Worm (Caenorhabditis elegans) whole organism, young adult: ENCODE results near the gene Y39A3B.7.

Experiments used
- B0019.2 ChIP-seq: fragments of 200-800 bp; sonication (Bioruptor generic); conservative IDR thresholded peaks from 2 replicates; pipeline ENCODE4 v1.3.6; 2022; ENCODE audit warnings: missing genetic modification reagents, missing genetic modification characterization, missing compliant biosample characterization
- C06A6.2 ChIP-seq: fragments of 200-800 bp; sonication (Bioruptor generic); conservative IDR thresholded peaks from 2 replicates; pipeline ENCODE4 v1.3.6; 2022; ENCODE audit warnings: missing genetic modification characterization, missing compliant biosample characterization
- F22D6.2 ChIP-seq: sonication (generic microtip); optimal IDR thresholded peaks from 2 replicates; lab custom pipeline; 2016; ENCODE audit warnings: mild to moderate bottlenecking, missing genetic modification characterization, missing compliant biosample characterization
- F33H1.4 ChIP-seq: fragments of 200-800 bp; sonication (Bioruptor generic); IDR thresholded peaks from 2 replicates; pipeline ENCODE4 v1.3.6; 2022; ENCODE audit warnings: missing genetic modification reagents, missing genetic modification characterization, missing compliant biosample characterization
- F37B4.10 ChIP-seq: fragments of 200-800 bp; sonication (Bioruptor generic); IDR thresholded peaks from 2 replicates; pipeline ENCODE4 v1.3.6; 2022; ENCODE audit warnings: missing genetic modification characterization, missing compliant biosample characterization
- F57A8.1 ChIP-seq: fragments of 200-800 bp; sonication (Bioruptor generic); optimal IDR thresholded peaks from 2 replicates; lab custom pipeline; 2018; ENCODE audit warnings: mild to moderate bottlenecking, missing genetic modification characterization, moderate library complexity, missing compliant biosample characterization
- K12H6.12 ChIP-seq: fragments of 200-800 bp; sonication (Bioruptor generic); optimal IDR thresholded peaks from 2 replicates; lab custom pipeline; 2018; ENCODE audit warnings: mild to moderate bottlenecking, missing genetic modification characterization, missing compliant biosample characterization
- T07F8.4 ChIP-seq: sonication (generic microtip); optimal IDR thresholded peaks from 2 replicates; lab custom pipeline; 2016; ENCODE audit warnings: mild to moderate bottlenecking, missing genetic modification characterization, moderate library complexity, missing compliant biosample characterization
- T26A5.8 ChIP-seq: sonication (generic microtip); optimal IDR thresholded peaks from 2 replicates; lab custom pipeline; 2016; ENCODE audit warnings: missing genetic modification characterization, missing compliant biosample characterization
- Y53F4B.3 ChIP-seq: fragments of 200-800 bp; sonication (Bioruptor generic); IDR thresholded peaks from 2 replicates; pipeline ENCODE4 v1.3.6; 2022; ENCODE audit warnings: missing genetic modification reagents, missing genetic modification characterization, missing compliant biosample characterization
- Y53G8AR.9 ChIP-seq: fragments of 200-800 bp; sonication (Bioruptor generic); conservative IDR thresholded peaks from 2 replicates; pipeline ENCODE4 v1.3.6; 2022; ENCODE audit warnings: missing genetic modification reagents, missing genetic modification characterization, missing compliant biosample characterization
- Y79H2A.3 ChIP-seq: fragments of 200-800 bp; sonication (Bioruptor generic); conservative IDR thresholded peaks from 2 replicates; pipeline ENCODE4 v1.3.6; 2022; ENCODE audit warnings: missing genetic modification reagents, missing genetic modification characterization, missing compliant biosample characterization
- attf-5 ChIP-seq: fragments of 200-800 bp; sonication (Bioruptor generic); optimal IDR thresholded peaks from 2 replicates; lab custom pipeline; 2018; ENCODE audit warnings: mild to moderate bottlenecking, missing genetic modification characterization, missing compliant biosample characterization
- ceh-91 ChIP-seq: fragments of 200-800 bp; sonication (Bioruptor generic); IDR thresholded peaks from 2 replicates; pipeline ENCODE4 v1.3.6; 2022; ENCODE audit warnings: missing genetic modification reagents, missing genetic modification characterization, missing compliant biosample characterization
- chd-7 ChIP-seq: sonication (generic microtip); optimal IDR thresholded peaks from 2 replicates; lab custom pipeline; 2016; ENCODE audit warnings: mild to moderate bottlenecking, missing genetic modification characterization, moderate library complexity, missing compliant biosample characterization
- dox-1 ChIP-seq: fragments of 200-800 bp; sonication (Bioruptor generic); IDR thresholded peaks from 2 replicates; pipeline ENCODE4 v1.3.6; 2022; ENCODE audit warnings: missing genetic modification reagents, missing genetic modification characterization, missing compliant biosample characterization
- efl-1 ChIP-seq: fragments of 150-350 bp; optimal IDR thresholded peaks from 2 replicates; lab custom pipeline; 2014; ENCODE audit warnings: missing biosample characterization, missing genetic modification reagents, missing genetic modification characterization
- ets-4 ChIP-seq: fragments of 200-800 bp; sonication (Bioruptor generic); optimal IDR thresholded peaks from 2 replicates; lab custom pipeline; 2018; ENCODE audit warnings: mild to moderate bottlenecking, missing genetic modification characterization, missing compliant biosample characterization
- hlh-26 ChIP-seq: fragments of 200-800 bp; sonication (Bioruptor generic); conservative IDR thresholded peaks from 2 replicates; pipeline ENCODE4 v1.3.6; 2022; ENCODE audit warnings: missing genetic modification reagents, missing genetic modification characterization, missing compliant biosample characterization
- hsf-1 ChIP-seq: fragments of 200-800 bp; sonication (Bioruptor generic); IDR thresholded peaks from 2 replicates; pipeline ENCODE4 v1.3.6; 2022; ENCODE audit warnings: missing genetic modification reagents, missing genetic modification characterization, missing compliant biosample characterization
- lag-1 ChIP-seq: fragments of 200-800 bp; sonication (Bioruptor generic); IDR thresholded peaks from 2 replicates; pipeline ENCODE4 v1.3.6; 2022; ENCODE audit warnings: missing genetic modification reagents, missing genetic modification characterization, missing compliant biosample characterization
- let-526 ChIP-seq: fragments of 200-800 bp; sonication (Bioruptor generic); IDR thresholded peaks from 2 replicates; pipeline ENCODE4 v1.3.6; 2022; ENCODE audit warnings: missing genetic modification reagents, missing genetic modification characterization, missing compliant biosample characterization
- lin-54 ChIP-seq: fragments of 200-800 bp; sonication (Bioruptor generic); optimal IDR thresholded peaks from 2 replicates; lab custom pipeline; 2018; ENCODE audit warnings: mild to moderate bottlenecking, missing genetic modification characterization, missing compliant biosample characterization
- lsl-1 ChIP-seq: fragments of 200-800 bp; sonication (Bioruptor generic); optimal IDR thresholded peaks from 2 replicates; lab custom pipeline; 2018; ENCODE audit warnings: mild to moderate bottlenecking, missing genetic modification characterization, moderate library complexity, missing compliant biosample characterization
- lsy-27 ChIP-seq: sonication (generic microtip); optimal IDR thresholded peaks from 2 replicates; lab custom pipeline; 2017; ENCODE audit warnings: missing genetic modification characterization, mild to moderate bottlenecking, missing compliant biosample characterization, antibody characterized with exemption, missing genotype, borderline replicate concordance; ENCODE audit not compliant: insufficient read depth
- madf-3 ChIP-seq: fragments of 200-800 bp; sonication (Bioruptor generic); IDR thresholded peaks from 2 replicates; pipeline ENCODE4 v1.3.6; 2022; ENCODE audit warnings: missing genetic modification reagents, missing genetic modification characterization, missing compliant biosample characterization
- madf-6 ChIP-seq: fragments of 200-800 bp; sonication (Bioruptor generic); IDR thresholded peaks from 2 replicates; pipeline ENCODE4 v1.3.6; 2022; ENCODE audit warnings: missing genetic modification reagents, missing genetic modification characterization, missing compliant biosample characterization
- madf-8 ChIP-seq: fragments of 200-800 bp; sonication (Bioruptor generic); conservative IDR thresholded peaks from 2 replicates; pipeline ENCODE4 v1.3.6; 2022; ENCODE audit warnings: missing genetic modification reagents, missing genetic modification characterization, missing compliant biosample characterization
- mcd-1 ChIP-seq: fragments of 200-800 bp; sonication (Bioruptor generic); IDR thresholded peaks from 2 replicates; pipeline ENCODE4 v1.3.6; 2022; ENCODE audit warnings: missing genetic modification reagents, missing genetic modification characterization, missing compliant biosample characterization
- mes-4 ChIP-seq: sonication (generic microtip); optimal IDR thresholded peaks from 2 replicates; lab custom pipeline; 2016; ENCODE audit warnings: missing genotype, missing genetic modification characterization, missing compliant biosample characterization
- nfya-1 ChIP-seq: sonication (generic microtip); optimal IDR thresholded peaks from 2 replicates; lab custom pipeline; 2017; ENCODE audit warnings: antibody characterized with exemption, missing compliant biosample characterization, missing genetic modification characterization, borderline replicate concordance; ENCODE audit not compliant: insufficient read depth
- nhr-120 ChIP-seq: fragments of 200-800 bp; sonication (Bioruptor generic); IDR thresholded peaks from 2 replicates; pipeline ENCODE4 v1.3.6; 2022; ENCODE audit warnings: missing genetic modification characterization, missing compliant biosample characterization
- nhr-80 ChIP-seq: sonication (generic microtip); optimal IDR thresholded peaks from 2 replicates; lab custom pipeline; 2016; ENCODE audit warnings: missing genetic modification characterization, missing compliant biosample characterization
- pha-4 ChIP-seq: fragments of 150-350 bp; sonication (generic microtip); optimal IDR thresholded peaks from 2 replicates; lab custom pipeline; 2014; ENCODE audit warnings: missing biosample characterization, missing genetic modification reagents, missing genetic modification characterization
- snpc-1.1 ChIP-seq: sonication (generic microtip); optimal IDR thresholded peaks from 2 replicates; lab custom pipeline; 2017; ENCODE audit warnings: missing genetic modification characterization, mild to moderate bottlenecking, missing compliant biosample characterization, antibody characterized with exemption, moderate library complexity, missing genotype, missing genetic modification reagents; ENCODE audit not compliant: insufficient read depth
- snpc-4 ChIP-seq, 5 experiments: fragments of 150-350 bp in 1 of 5; sonication (generic microtip) in 4 of 5; optimal IDR thresholded peaks; 2 replicates each; lab custom pipeline; 2014 to 2018; ENCODE audit warnings: missing genetic modification characterization in 5 of 5, missing biosample characterization in 3 of 5, antibody characterized with exemption in 2 of 5, mild to moderate bottlenecking in 2 of 5, missing compliant biosample characterization in 2 of 5, missing genotype in 2 of 5, moderate library complexity in 2 of 5, missing genetic modification reagents in 1 of 5
- tbp1 ChIP-seq: fragments of 200-800 bp; sonication (Bioruptor generic); optimal IDR thresholded peaks from 2 replicates; lab custom pipeline; 2018; ENCODE audit warnings: mild to moderate bottlenecking, missing genetic modification characterization, missing compliant biosample characterization
- tbx-9 ChIP-seq: sonication (generic microtip); optimal IDR thresholded peaks from 2 replicates; lab custom pipeline; 2016; ENCODE audit warnings: borderline replicate concordance, missing genetic modification characterization, inconsistent platforms, missing compliant biosample characterization
- unc-130 ChIP-seq: sonication (generic microtip); optimal IDR thresholded peaks from 2 replicates; lab custom pipeline; 2016; ENCODE audit warnings: missing genetic modification reagents, missing genetic modification characterization, missing compliant biosample characterization
- xnd-1 ChIP-seq: sonication (generic microtip); optimal IDR thresholded peaks from 2 replicates; lab custom pipeline; 2016; ENCODE audit warnings: missing genotype, missing genetic modification reagents, missing genetic modification characterization, missing compliant biosample characterization
- zfh-2 ChIP-seq: fragments of 200-800 bp; sonication (Bioruptor generic); conservative IDR thresholded peaks from 2 replicates; pipeline ENCODE4 v1.3.6; 2022; ENCODE audit warnings: missing genetic modification reagents, missing genetic modification characterization, missing compliant biosample characterization
- ztf-28 ChIP-seq: fragments of 200-800 bp; sonication (Bioruptor generic); IDR thresholded peaks from 2 replicates; pipeline ENCODE4 v1.3.6; 2022; ENCODE audit warnings: missing genetic modification reagents, missing genetic modification characterization, missing compliant biosample characterization
- ztf-3 ChIP-seq: fragments of 200-800 bp; sonication (Bioruptor generic); optimal IDR thresholded peaks from 2 replicates; lab custom pipeline; 2018; ENCODE audit warnings: mild to moderate bottlenecking, missing genetic modification characterization, missing compliant biosample characterization

Y39A3B.7 gene

DNA sequence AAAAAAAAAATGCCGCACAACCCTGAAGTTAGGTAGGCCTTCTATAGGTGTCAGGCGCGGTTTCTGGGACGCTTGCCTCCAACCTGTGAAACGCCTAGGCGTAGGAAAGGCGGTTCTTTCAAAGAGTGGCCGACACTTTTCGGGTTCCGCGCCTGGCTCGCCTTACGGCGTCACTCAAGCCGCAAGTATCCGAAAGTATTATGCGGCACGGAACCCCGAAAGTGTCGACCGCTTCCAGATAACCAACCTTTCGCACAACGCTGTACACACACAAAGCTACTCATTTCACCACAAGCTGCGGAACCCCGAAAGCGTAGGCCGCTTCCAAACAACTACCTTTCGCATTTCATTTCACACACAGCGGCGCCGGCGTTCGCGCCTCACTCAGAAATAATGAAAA, 21.6 kb downstream of the Y39A3B.7 start:
- TF ChIP-seq B0019.2 (GFP tag; lab: Robert Waterston, UW), result no peak
- TF ChIP-seq snpc-1.1 (tag; lab: Kevin White, UChicago), result peak; percentile 40
- peak; percentile 92; the same call in 1 of the 2 replicates for TF ChIP-seq F37B4.10 (GFP tag; lab: Robert Waterston, UW)
- peak; percentile 53 for TF ChIP-seq zfh-2 (GFP tag; lab: Robert Waterston, UW)
- TF ChIP-seq T07F8.4 (tag; lab: Kevin White, UChicago), result no peak

DNA sequence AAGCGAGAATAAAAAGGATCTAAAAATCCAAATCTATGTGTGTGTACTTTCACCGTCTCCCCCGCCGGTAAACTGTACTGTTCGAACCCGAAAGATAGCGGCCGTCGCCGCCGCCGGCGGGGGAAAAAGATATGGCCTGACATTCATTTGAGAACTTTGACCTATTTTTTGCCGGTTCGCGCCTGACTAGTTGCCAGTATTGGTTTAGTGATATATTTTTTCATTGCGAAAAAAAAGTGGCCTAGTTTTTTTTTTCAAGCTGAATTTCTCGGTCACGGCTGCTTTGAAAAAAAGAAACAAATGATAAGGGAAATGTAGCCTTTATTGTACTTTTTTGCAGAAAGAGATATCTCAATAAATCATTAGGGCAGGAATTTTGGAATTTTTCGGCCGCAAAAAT, 22.2 kb downstream of the Y39A3B.7 start:
- no peak for TF ChIP-seq mes-4 (tag; lab: Kevin White, UChicago)
- no peak for TF ChIP-seq T26A5.8 (tag; lab: Kevin White, UChicago)
- peak; percentile 69 for TF ChIP-seq madf-6 (GFP tag; lab: Robert Waterston, UW)
- TF ChIP-seq dox-1, result peak; percentile 58; the same call in 1 of the 2 replicates
- peak; percentile 23; the same call in 1 of the 2 replicates for TF ChIP-seq mcd-1 (GFP tag; lab: Robert Waterston, UW)
- TF ChIP-seq nhr-120 (GFP tag; lab: Robert Waterston, UW), result no peak
- TF ChIP-seq B0019.2 (GFP tag; lab: Robert Waterston, UW), result no peak
- no peak for TF ChIP-seq F22D6.2 (tag; lab: Kevin White, UChicago)
- no peak for TF ChIP-seq snpc-4 (GFP tag; optimal IDR thresholded peaks at IDR 0.05; lab: Kevin White, UChicago)
- TF ChIP-seq snpc-4 (tag; optimal IDR thresholded peaks at IDR 0.05; lab: Kevin White, UChicago), result no peak
- TF ChIP-seq ztf-3 (GFP tag; lab: Kevin White, UChicago), result no peak
- TF ChIP-seq hsf-1 (GFP tag; lab: Robert Waterston, UW), result no peak
- TF ChIP-seq K12H6.12 (tag; lab: Kevin White, UChicago), result no peak
- TF ChIP-seq efl-1 (GFP tag; lab: Kevin White, UChicago), result peak; percentile 72
- no peak for TF ChIP-seq T07F8.4 (tag; lab: Kevin White, UChicago)
- no peak for TF ChIP-seq chd-7
- TF ChIP-seq unc-130 (GFP tag; lab: Kevin White, UChicago), result no peak
- no peak for TF ChIP-seq Y53G8AR.9
- TF ChIP-seq xnd-1 (tag; lab: Kevin White, UChicago), result no peak
- TF ChIP-seq let-526 (GFP tag; lab: Robert Waterston, UW), result no peak
- no peak for TF ChIP-seq ceh-91
- peak; percentile 56 for TF ChIP-seq attf-5 (GFP tag; lab: Kevin White, UChicago)
- TF ChIP-seq madf-8 (GFP tag; lab: Robert Waterston, UW), result 0 out of 2 replicates have a peak, but pooled peaks have one; percentile 13
- TF ChIP-seq pha-4, result no peak
- no peak for TF ChIP-seq Y53F4B.3 (GFP tag; lab: Robert Waterston, UW)
- TF ChIP-seq lsy-27 (tag; lab: Kevin White, UChicago), result no peak
- TF ChIP-seq lsl-1 (GFP tag; lab: Kevin White, UChicago), result no peak
- 0 out of 2 replicates have a peak, but pooled peaks have one; percentile 7 for TF ChIP-seq F33H1.4
- TF ChIP-seq nhr-80, result peak; percentile 78
- TF ChIP-seq tbx-9, result no peak
- no peak for TF ChIP-seq hlh-26 (GFP tag; lab: Robert Waterston, UW)
- no peak for TF ChIP-seq Y79H2A.3 (GFP tag; lab: Robert Waterston, UW)
- no peak for TF ChIP-seq nfya-1 (tag; lab: Kevin White, UChicago)
- no peak for TF ChIP-seq madf-3 (GFP tag; lab: Robert Waterston, UW)
- TF ChIP-seq ets-4 (GFP tag; lab: Kevin White, UChicago), result no peak
- no peak for TF ChIP-seq F57A8.1 (GFP tag; lab: Kevin White, UChicago)
- no peak for TF ChIP-seq tbp1 (GFP tag; lab: Kevin White, UChicago)
- peak; percentile 18 for TF ChIP-seq lin-54 (GFP tag; lab: Kevin White, UChicago)
- TF ChIP-seq lag-1 (GFP tag; lab: Robert Waterston, UW), result no peak
- no peak for TF ChIP-seq C06A6.2 (GFP tag; lab: Robert Waterston, UW)
- no peak for TF ChIP-seq ztf-28 (GFP tag; lab: Robert Waterston, UW)
